Worm (Caenorhabditis elegans) whole organism, late embryonic: ENCODE measurements around the gene sir-2.3.

ENCODE experiments used
- K02D7.2 ChIP-seq: sonication (generic microtip); optimal IDR thresholded peaks from 2 replicates; lab custom pipeline; 2017; ENCODE audit warnings: mild to moderate bottlenecking, missing genetic modification characterization, missing compliant biosample characterization
- hlh-30 ChIP-seq: sonication (generic microtip); optimal IDR thresholded peaks from 2 replicates; lab custom pipeline; 2017; ENCODE audit warnings: antibody characterized with exemption, missing genetic modification characterization, missing compliant biosample characterization; ENCODE audit not compliant: insufficient read depth
- pat-9 ChIP-seq: fragments of 200-800 bp; sonication (Bioruptor generic); optimal IDR thresholded peaks from 2 replicates; lab custom pipeline; 2018; ENCODE audit warnings: mild to moderate bottlenecking, missing genetic modification characterization, moderate library complexity, missing compliant biosample characterization
- rnt-1 ChIP-seq: sonication (generic microtip); optimal IDR thresholded peaks from 2 replicates; lab custom pipeline; 2016; ENCODE audit warnings: missing genetic modification characterization, missing compliant biosample characterization
- sox-4 ChIP-seq: sonication (generic microtip); optimal IDR thresholded peaks from 2 replicates; lab custom pipeline; 2017; ENCODE audit warnings: mild to moderate bottlenecking, missing genetic modification characterization, inconsistent platforms, missing compliant biosample characterization

ce11 chrX:13333835-13334234 is 2.3 kb downstream of the sir-2.3 start, which contains the start of gene F46G10.4:
- TF ChIP-seq hlh-30 (tag; lab: Kevin White, UChicago) (no peak), K02D7.2 (tag; lab: Kevin White, UChicago) (no peak), rnt-1 (tag; lab: Kevin White, UChicago) (no peak), sox-4 (no peak), pat-9 (tag; lab: Kevin White, UChicago) (no peak)
